Worm (Caenorhabditis elegans) whole organism, mixed stage, embryonic: ENCODE measurements around the gene F58A4.2.

Experiments used
- M03D4.4 ChIP-seq: sonication (generic microtip); optimal IDR thresholded peaks from 2 replicates; lab custom pipeline; 2017; ENCODE audit warnings: mild to moderate bottlenecking, missing genetic modification characterization, missing compliant biosample characterization
- ceh-83 ChIP-seq: fragments of 200-800 bp; sonication (Bioruptor generic); optimal IDR thresholded peaks from 2 replicates; lab custom pipeline; 2018; ENCODE audit warnings: mild to moderate bottlenecking, missing genetic modification characterization, missing compliant biosample characterization
- lsy-2 ChIP-seq: fragments of 150-350 bp; optimal IDR thresholded peaks from 2 replicates; lab custom pipeline; 2014; ENCODE audit warnings: missing biosample characterization, missing genetic modification characterization
- nhr-28 ChIP-seq: fragments of 150-350 bp; optimal IDR thresholded peaks from 2 replicates; lab custom pipeline; 2014; ENCODE audit warnings: missing biosample characterization, missing genetic modification characterization
- nhr-76 ChIP-seq: sonication (generic microtip); optimal IDR thresholded peaks from 2 replicates; lab custom pipeline; 2017; ENCODE audit warnings: missing biosample characterization, missing genetic modification characterization
- tbx-8 ChIP-seq: fragments of 200-800 bp; sonication (Bioruptor generic); optimal IDR thresholded peaks from 2 replicates; lab custom pipeline; 2018; ENCODE audit warnings: mild to moderate bottlenecking, missing genetic modification characterization, moderate library complexity, missing compliant biosample characterization
- unc-39 ChIP-seq: fragments of 150-350 bp; optimal IDR thresholded peaks from 2 replicates; lab custom pipeline; 2014; ENCODE audit warnings: missing biosample characterization, missing genetic modification characterization

- TF ChIP-seq ceh-83 (GFP tag; lab: Kevin White, UChicago) (no peak), tbx-8 (no peak), nhr-28 (tag; lab: Kevin White, UChicago) (no peak), M03D4.4 (tag; lab: Kevin White, UChicago) (no peak), lsy-2 (no peak), unc-39 (tag; lab: Kevin White, UChicago) (no peak), nhr-76 (no peak)
These were observed 44.2 kb downstream of the F58A4.2 start, which contains the start of gene ZK1098.11 for ce11 chrIII:9556300-9556699.
